Worm (Caenorhabditis elegans) whole organism, L4 larva: Measurements from ENCODE around the gene F13A2.5.

Experiments used
- D1046.2 ChIP-seq: fragments of 200-800 bp; sonication (Bioruptor generic); IDR thresholded peaks from 2 replicates; pipeline ENCODE4 v1.3.6; 2022; ENCODE audit warnings: missing genetic modification characterization, missing compliant biosample characterization
- F10B5.3 ChIP-seq: sonication (generic microtip); optimal IDR thresholded peaks from 2 replicates; lab custom pipeline; 2016; ENCODE audit warnings: mild to moderate bottlenecking, missing genetic modification characterization, missing compliant biosample characterization
- F26F4.8 ChIP-seq: fragments of 200-800 bp; sonication (Bioruptor generic); conservative IDR thresholded peaks from 2 replicates; pipeline ENCODE4 v1.3.6; 2022; ENCODE audit warnings: missing genetic modification characterization, missing compliant biosample characterization
- Y5F2A.4 ChIP-seq: fragments of 200-800 bp; sonication (Bioruptor generic); optimal IDR thresholded peaks from 2 replicates; lab custom pipeline; 2018; ENCODE audit warnings: mild to moderate bottlenecking, missing genetic modification characterization, missing compliant biosample characterization
- ZK546.5 ChIP-seq, 2 experiments: sonication (generic microtip); optimal IDR thresholded peaks; 2 replicates each; lab custom pipeline; 2017; ENCODE audit warnings: missing biosample characterization in 2 of 2, missing genetic modification characterization in 2 of 2
- ceh-82 ChIP-seq: sonication (generic microtip); optimal IDR thresholded peaks from 2 replicates; lab custom pipeline; 2017; ENCODE audit warnings: missing biosample characterization, missing genetic modification characterization
- ctbp-1 ChIP-seq: fragments of 200-800 bp; sonication (Bioruptor generic); IDR thresholded peaks from 2 replicates; pipeline ENCODE4 v1.3.6; 2022; ENCODE audit warnings: missing genetic modification reagents, missing genetic modification characterization, missing compliant biosample characterization
- dmd-6 ChIP-seq: fragments of 200-800 bp; sonication (Bioruptor generic); IDR thresholded peaks from 2 replicates; pipeline ENCODE4 v1.3.6; 2022; ENCODE audit warnings: missing genetic modification reagents, missing genetic modification characterization, missing compliant biosample characterization
- dve-1 ChIP-seq: sonication (generic microtip); optimal IDR thresholded peaks from 2 replicates; lab custom pipeline; 2017; ENCODE audit warnings: antibody characterized with exemption, mild to moderate bottlenecking, missing genetic modification characterization, missing compliant biosample characterization; ENCODE audit not compliant: insufficient read depth
- fos-1 ChIP-seq: fragments of 150-350 bp; optimal IDR thresholded peaks from 2 replicates; lab custom pipeline; 2014; ENCODE audit warnings: missing biosample characterization, missing genetic modification characterization
- lin-1 ChIP-seq: fragments of 200-800 bp; sonication (Bioruptor generic); IDR thresholded peaks from 2 replicates; pipeline ENCODE4 v1.3.6; 2022; ENCODE audit warnings: missing genetic modification reagents, missing genetic modification characterization, missing compliant biosample characterization
- madf-5 ChIP-seq, 2 experiments: fragments of 200-800 bp; sonication (Bioruptor generic); IDR thresholded peaks; 2 replicates each; pipeline ENCODE4 v1.3.6; 2022; ENCODE audit warnings: missing compliant biosample characterization in 2 of 2, missing genetic modification characterization in 2 of 2
- madf-9 ChIP-seq: fragments of 200-800 bp; sonication (Bioruptor generic); conservative IDR thresholded peaks from 2 replicates; pipeline ENCODE4 v1.3.6; 2022; ENCODE audit warnings: missing genetic modification reagents, missing genetic modification characterization, missing compliant biosample characterization
- mdl-1 ChIP-seq, 2 experiments: fragments of 150-350 bp in 1 of 2; sonication (generic microtip) in 1 of 2; optimal IDR thresholded peaks; 2 replicates each; lab custom pipeline; 2014 to 2017; ENCODE audit warnings: missing biosample characterization in 2 of 2, missing genetic modification characterization in 2 of 2
- mdt-29 ChIP-seq: fragments of 200-800 bp; sonication (Bioruptor generic); IDR thresholded peaks from 2 replicates; pipeline ENCODE4 v1.3.6; 2022; ENCODE audit warnings: missing genetic modification reagents, missing genetic modification characterization, missing compliant biosample characterization
- nhr-25 ChIP-seq: sonication (generic microtip); optimal IDR thresholded peaks from 2 replicates; lab custom pipeline; 2017; ENCODE audit warnings: missing genetic modification characterization, mild to moderate bottlenecking, missing compliant biosample characterization, antibody characterized with exemption, moderate library complexity, borderline replicate concordance; ENCODE audit not compliant: insufficient read depth
- nhr-28 ChIP-seq: fragments of 150-350 bp; optimal IDR thresholded peaks from 2 replicates; lab custom pipeline; 2014; ENCODE audit warnings: missing biosample characterization, missing genetic modification characterization
- nhr-41 ChIP-seq: fragments of 200-800 bp; sonication (Bioruptor generic); IDR thresholded peaks from 2 replicates; pipeline ENCODE4 v1.3.6; 2022; ENCODE audit warnings: missing genetic modification reagents, missing genetic modification characterization, missing compliant biosample characterization
- nhr-76 ChIP-seq: fragments of 150-350 bp; optimal IDR thresholded peaks from 2 replicates; lab custom pipeline; 2014; ENCODE audit warnings: missing biosample characterization, missing genetic modification characterization
- php-3 ChIP-seq: fragments of 200-800 bp; sonication (Bioruptor generic); IDR thresholded peaks from 2 replicates; pipeline ENCODE4 v1.3.6; 2022; ENCODE audit warnings: missing genetic modification reagents, missing genetic modification characterization, missing compliant biosample characterization
- saeg-2 ChIP-seq: fragments of 200-800 bp; sonication (Bioruptor generic); IDR thresholded peaks from 2 replicates; pipeline ENCODE4 v1.3.6; 2022; ENCODE audit warnings: missing genetic modification reagents, missing genetic modification characterization, missing compliant biosample characterization
- set-16 ChIP-seq: fragments of 200-800 bp; sonication (Bioruptor generic); IDR thresholded peaks from 2 replicates; pipeline ENCODE4 v1.3.6; 2022; ENCODE audit warnings: missing genetic modification reagents, missing genetic modification characterization, missing compliant biosample characterization
- skn-1 ChIP-seq: fragments of 150-350 bp; optimal IDR thresholded peaks from 2 replicates; lab custom pipeline; 2014; ENCODE audit warnings: missing biosample characterization, missing genetic modification characterization
- spr-3 ChIP-seq: fragments of 200-800 bp; sonication (Bioruptor generic); optimal IDR thresholded peaks from 2 replicates; lab custom pipeline; 2018; ENCODE audit warnings: mild to moderate bottlenecking, missing genetic modification characterization, missing compliant biosample characterization
- unc-130 ChIP-seq: sonication (generic microtip); optimal IDR thresholded peaks from 2 replicates; lab custom pipeline; 2016; ENCODE audit warnings: missing genetic modification reagents, missing genetic modification characterization, missing compliant biosample characterization
- unc-62 ChIP-seq, 3 experiments: fragments of 150-350 bp in 1 of 3; sonication (generic microtip); optimal IDR thresholded peaks in 2 of 3; peaks in 1 of 3; 1 replicate in 1 of 3; 2 replicates in 2 of 3; lab custom pipeline; 2014 to 2017; ENCODE audit warnings: missing biosample characterization in 3 of 3, missing genetic modification characterization in 3 of 3, missing genetic modification reagents in 3 of 3, missing genotype in 1 of 3
- vab-7 ChIP-seq: fragments of 200-800 bp; sonication (Bioruptor generic); IDR thresholded peaks from 2 replicates; pipeline ENCODE4 v1.3.6; 2022; ENCODE audit warnings: missing genetic modification reagents, missing genetic modification characterization, missing compliant biosample characterization
- zfp-3 ChIP-seq: fragments of 200-800 bp; sonication (Bioruptor generic); conservative IDR thresholded peaks from 2 replicates; pipeline ENCODE4 v1.3.6; 2022; ENCODE audit warnings: missing genetic modification reagents, missing genetic modification characterization, missing compliant biosample characterization
- zip-11 ChIP-seq: fragments of 200-800 bp; sonication (Bioruptor generic); IDR thresholded peaks from 2 replicates; pipeline ENCODE4 v1.3.6; 2022; ENCODE audit warnings: missing genetic modification characterization, missing compliant biosample characterization
- ztf-7 ChIP-seq: fragments of 150-350 bp; optimal IDR thresholded peaks from 2 replicates; lab custom pipeline; 2014; ENCODE audit warnings: missing biosample characterization, missing genetic modification characterization

F13A2.5 gene

ce11 chrV:4370515-4370914 is 31.2 kb downstream of the F13A2.5 start:
- TF ChIP-seq F10B5.3 (tag; lab: Kevin White, UChicago) (no peak), set-16 (GFP tag; lab: Robert Waterston, UW) (peak; percentile 55; the same call in 1 of the 2 replicates)

ce11 chrV:4366440-4366839 is 35.3 kb downstream of the F13A2.5 start, which contains the start of gene F32D1.11:
Gene F32D1.11 (minus strand): TSS chrV:4366540.
- no peak for TF ChIP-seq zip-11 (GFP tag; lab: Robert Waterston, UW)
- TF ChIP-seq ctbp-1 (GFP tag; lab: Robert Waterston, UW): no peak
- TF ChIP-seq nhr-25 (tag; lab: Kevin White, UChicago): no peak
- TF ChIP-seq mdt-29 (GFP tag; lab: Robert Waterston, UW): no peak
- no peak for TF ChIP-seq dve-1 (tag; lab: Kevin White, UChicago)
- no peak for TF ChIP-seq fos-1
- no peak for TF ChIP-seq ceh-82
- TF ChIP-seq zfp-3 (GFP tag; lab: Robert Waterston, UW): no peak
- TF ChIP-seq D1046.2 (GFP tag; lab: Robert Waterston, UW): no peak
- TF ChIP-seq nhr-76 (tag; lab: Kevin White, UChicago): no peak
- no peak for TF ChIP-seq vab-7 (GFP tag; lab: Robert Waterston, UW)
- TF ChIP-seq ztf-7 (tag; lab: Kevin White, UChicago): no peak
- TF ChIP-seq spr-3: no peak
- no peak for TF ChIP-seq nhr-41 (GFP tag; lab: Robert Waterston, UW)
- no peak for TF ChIP-seq madf-5 (GFP tag; IDR thresholded peaks at IDR 0.05; lab: Robert Waterston, UW)
- no peak for TF ChIP-seq skn-1 (tag; lab: Kevin White, UChicago)
- TF ChIP-seq madf-9 (GFP tag; lab: Robert Waterston, UW): no peak

DNA sequence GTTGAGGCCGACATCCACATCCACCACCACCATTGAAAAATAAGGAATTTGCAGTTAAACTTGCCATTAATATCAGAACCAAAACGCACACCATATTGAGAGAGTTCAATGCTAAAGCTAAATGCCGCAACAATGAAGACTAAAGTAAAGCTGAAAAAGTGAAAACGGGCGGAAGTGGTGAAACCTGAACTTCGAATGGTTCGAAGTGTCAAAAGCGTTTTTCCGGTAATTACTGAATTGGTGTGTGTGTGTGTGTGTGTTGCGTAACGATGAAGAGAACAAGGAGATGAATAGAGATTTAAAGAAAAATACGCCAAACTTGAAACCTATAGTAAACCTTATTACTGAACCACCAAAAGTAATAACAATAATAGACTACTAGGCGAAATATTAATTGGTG is 37.2 kb downstream of the F13A2.5 start, which contains the start of gene grl-13:
Gene grl-13 (minus strand): TSS at position 101 of the 400 bp plus-strand sequence.
- TF ChIP-seq set-16 (GFP tag; lab: Robert Waterston, UW) (no peak), unc-62 (GFP tag; optimal IDR thresholded peaks at IDR 0.05 in 1 of 2; lab: Kevin White, UChicago) (peak in 1 of 2 experiments; percentile 30), unc-62 (tag; optimal IDR thresholded peaks at IDR 0.05; lab: Kevin White, UChicago) (no peak)

ce11 chrV:4361505-4361904 is 40.3 kb downstream of the F13A2.5 start, which contains the start of gene F32D1.3:
Gene F32D1.3 (minus strand): TSS chrV:4361569.
- peak; percentile 1 for TF ChIP-seq nhr-28 (tag; lab: Kevin White, UChicago)
- TF ChIP-seq unc-62 (GFP tag; optimal IDR thresholded peaks at IDR 0.05 in 1 of 2; lab: Kevin White, UChicago): peak in 1 of 2 experiments; percentile 83
- no peak for TF ChIP-seq unc-62 (tag; optimal IDR thresholded peaks at IDR 0.05; lab: Kevin White, UChicago)
- TF ChIP-seq mdl-1 (tag; optimal IDR thresholded peaks at IDR 0.05; lab: Kevin White, UChicago): peak in 1 of 2 experiments; percentile 14
- no peak for TF ChIP-seq unc-130 (GFP tag; lab: Kevin White, UChicago)
- no peak for TF ChIP-seq F26F4.8
- no peak for TF ChIP-seq php-3 (GFP tag; lab: Robert Waterston, UW)
- no peak for TF ChIP-seq lin-1 (GFP tag; lab: Robert Waterston, UW)
- no peak for TF ChIP-seq saeg-2 (GFP tag; lab: Robert Waterston, UW)
- TF ChIP-seq madf-5 (GFP tag; IDR thresholded peaks at IDR 0.05; lab: Robert Waterston, UW): no peak
- no peak for TF ChIP-seq Y5F2A.4 (GFP tag; lab: Kevin White, UChicago)

ce11 chrV:4360018-4360417 is 41.7 kb downstream of the F13A2.5 start:
- TF ChIP-seq dmd-6 (GFP tag; lab: Robert Waterston, UW) (peak; percentile 20; the same call in 1 of the 2 replicates), unc-62 (GFP tag; optimal IDR thresholded peaks at IDR 0.05 in 1 of 2; lab: Kevin White, UChicago) (peak in 1 of 2 experiments; percentile 88), unc-62 (tag; optimal IDR thresholded peaks at IDR 0.05; lab: Kevin White, UChicago) (no peak), ZK546.5 (tag; optimal IDR thresholded peaks at IDR 0.05; lab: Kevin White, UChicago) (no peak)
